Worm (Caenorhabditis elegans): ENCODE measurements around the gene Y116A8C.3.

DNA sequence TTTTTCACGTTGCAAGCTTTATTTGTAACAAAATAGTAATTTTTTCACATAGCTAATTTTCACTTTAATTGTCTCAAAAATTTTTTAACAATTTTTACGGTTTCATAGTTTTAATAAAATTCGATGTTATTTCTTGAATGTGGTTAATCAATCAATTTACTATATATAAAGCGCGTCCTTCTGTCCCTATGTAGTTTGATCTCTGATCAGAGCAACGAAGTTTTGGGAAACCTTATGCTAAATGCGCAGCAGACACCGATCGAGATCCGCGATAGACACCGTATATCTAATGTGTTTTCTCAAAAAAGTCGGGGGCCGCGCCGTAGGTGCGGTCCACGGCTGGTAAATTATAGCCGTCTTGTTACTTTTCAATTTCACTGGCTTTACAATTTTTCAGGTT is 27.3 kb upstream of the Y116A8C.3 start:
- TF ChIP-seq rcor-1 (GFP tag; IDR thresholded peaks at IDR 0.05), result no peak
- TF ChIP-seq lir-1 (GFP tag; conservative IDR thresholded peaks at IDR 0.05), result no peak
- no peak for TF ChIP-seq ceh-79 (tag; optimal IDR thresholded peaks at IDR 0.05)
- TF ChIP-seq repo-1 (tag; optimal IDR thresholded peaks at IDR 0.05), result no peak
- no peak for TF ChIP-seq pha-4 (tag; optimal IDR thresholded peaks at IDR 0.05)

All from whole organism, young adult.